Fruit fly (Drosophila melanogaster) Kc167 (cell line): ENCODE measurements around the gene CG14683.

ENCODE experiments used
- Myc ChIP-seq: fragments of >200 bp; optimal IDR thresholded peaks from 2 replicates; lab custom pipeline; 2017; ENCODE audit warnings: missing external identifiers
- Sin3A ChIP-seq: fragments of >200 bp; optimal IDR thresholded peaks from 2 replicates; lab custom pipeline; 2018; ENCODE audit warnings: missing external identifiers
- h ChIP-seq: fragments of >200 bp; optimal IDR thresholded peaks from 3 replicates; lab custom pipeline; 2018; ENCODE audit warnings: missing external identifiers
- insv ChIP-seq: fragments of >200 bp; optimal IDR thresholded peaks from 3 replicates; lab custom pipeline; 2018; ENCODE audit warnings: missing external identifiers
- psq ChIP-seq: fragments of >200 bp; optimal IDR thresholded peaks from 2 replicates; lab custom pipeline; 2017; ENCODE audit warnings: missing external identifiers
- ttk ChIP-seq: sonication (Bioruptor generic); optimal IDR thresholded peaks from 2 replicates; lab custom pipeline; 2017; ENCODE audit warnings: missing external identifiers

CG14683 gene

DNA sequence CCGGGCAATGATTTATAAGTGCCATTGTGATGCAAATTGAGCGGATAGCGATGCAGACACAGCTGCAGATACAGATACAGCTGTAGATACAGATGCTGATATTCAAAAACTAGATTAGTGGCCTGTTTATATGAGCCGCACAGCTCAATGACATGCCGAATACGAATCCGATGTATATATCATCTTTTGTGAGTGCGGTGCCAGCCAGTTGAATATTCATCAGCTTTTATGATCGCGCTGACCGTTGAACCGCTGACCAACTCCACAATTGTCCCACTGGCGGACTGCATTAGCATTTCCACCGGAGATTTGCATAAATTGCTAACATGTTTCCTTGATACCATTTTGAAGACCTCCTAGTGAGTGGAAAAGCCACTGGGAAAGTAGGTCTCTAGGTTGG, 9.1 kb upstream of the CG14683 start:
- TF ChIP-seq insv, result no peak
- TF ChIP-seq h (lab: Kevin White, UChicago), result no peak
- no peak for TF ChIP-seq ttk (lab: Kevin White, UChicago)
- TF ChIP-seq psq (lab: Kevin White, UChicago), result no peak
- TF ChIP-seq Myc (lab: Kevin White, UChicago), result no peak
- no peak for TF ChIP-seq Sin3A (lab: Kevin White, UChicago)

DNA sequence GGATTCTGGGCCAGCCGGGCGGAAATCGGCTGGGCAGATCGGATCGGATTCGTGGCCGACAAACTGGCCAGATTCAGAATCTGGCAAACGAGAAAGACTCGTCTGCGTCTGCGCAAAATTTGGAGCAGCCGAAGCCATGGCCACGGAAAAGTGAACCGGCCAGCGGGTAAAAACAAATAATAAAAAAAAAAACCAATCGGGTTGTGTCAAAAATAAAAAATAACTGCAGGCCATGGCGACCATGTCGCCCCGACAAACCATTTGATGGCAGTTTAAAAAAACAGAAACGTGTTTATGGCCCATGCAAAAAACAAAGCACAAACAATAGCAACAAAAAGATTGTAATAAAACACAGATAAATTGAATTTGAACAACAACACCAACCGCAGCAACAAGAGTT, 8.3 kb upstream of the CG14683 start:
- TF ChIP-seq Sin3A (lab: Kevin White, UChicago) (no peak), ttk (lab: Kevin White, UChicago) (no peak), h (lab: Kevin White, UChicago) (no peak), psq (lab: Kevin White, UChicago) (no peak), insv (no peak), Myc (lab: Kevin White, UChicago) (no peak)

DNA sequence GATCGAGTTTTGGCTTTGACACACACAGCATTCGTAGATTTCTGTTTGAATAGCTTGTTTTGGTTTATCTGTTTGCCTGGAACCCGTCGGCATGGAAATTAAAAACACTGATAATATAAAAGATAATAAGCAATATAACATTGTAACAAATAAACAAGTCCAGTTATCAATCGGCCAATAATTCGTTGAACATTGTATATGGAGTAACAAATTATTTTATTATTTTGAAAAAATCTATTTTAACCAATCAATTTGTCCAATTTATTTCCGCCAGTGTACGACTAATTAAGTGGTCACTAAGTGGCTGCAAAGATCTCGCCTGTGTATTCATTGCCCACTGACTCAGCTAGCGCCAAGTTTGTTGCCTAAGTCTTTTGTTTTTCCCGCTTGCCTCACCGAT, 7.6 kb upstream of the CG14683 start:
- TF ChIP-seq insv (no peak), h (lab: Kevin White, UChicago) (no peak), ttk (lab: Kevin White, UChicago) (no peak), Myc (lab: Kevin White, UChicago) (no peak), Sin3A (lab: Kevin White, UChicago) (no peak), psq (lab: Kevin White, UChicago) (no peak)

DNA sequence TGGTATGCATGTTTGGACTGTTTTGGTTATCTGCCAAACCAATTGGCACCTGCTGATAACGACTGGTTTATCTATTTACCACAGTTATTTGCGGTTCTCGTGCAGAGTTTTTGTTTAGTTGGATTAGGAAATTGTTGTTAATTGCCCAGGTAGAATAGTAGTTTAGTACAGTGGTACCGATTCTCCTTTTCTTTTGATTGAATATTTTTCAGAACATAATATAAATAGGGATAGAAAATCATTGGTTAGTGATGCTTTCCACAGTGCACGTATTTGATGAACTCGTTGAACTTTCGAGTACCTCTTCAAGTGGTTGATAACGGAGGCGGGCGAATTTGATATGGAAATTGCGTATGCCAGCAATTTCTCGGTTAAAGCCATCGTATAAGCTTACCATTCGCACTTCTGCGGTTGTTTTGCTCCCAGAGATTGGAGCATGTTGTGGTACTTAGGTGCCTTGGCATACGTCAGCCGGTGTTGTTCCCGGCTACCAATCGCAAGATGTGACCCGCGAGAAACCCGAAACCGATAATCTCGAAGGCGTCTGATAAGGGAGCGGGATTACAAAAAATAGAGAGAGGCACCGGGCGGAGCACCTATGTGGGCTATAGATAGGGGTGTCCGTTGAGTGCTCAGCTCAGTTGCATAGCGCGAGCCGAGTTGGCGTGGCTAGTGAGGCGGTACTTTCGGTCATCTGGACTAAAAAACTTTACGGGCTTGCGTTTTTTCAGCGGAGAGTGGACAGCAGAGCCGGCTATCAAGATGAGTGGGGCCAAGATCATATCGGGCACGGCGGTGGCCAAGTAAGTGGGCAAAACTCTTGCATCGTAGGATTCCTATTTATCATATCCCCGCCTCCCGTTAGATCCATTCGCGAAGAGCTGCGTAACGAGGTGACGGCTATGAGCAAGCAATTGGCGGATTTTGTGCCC, 2.8 kb downstream of the CG14683 start:
- TF ChIP-seq insv (no peak), h (lab: Kevin White, UChicago) (no peak), ttk (lab: Kevin White, UChicago) (no peak), psq (lab: Kevin White, UChicago) (no peak), Sin3A (lab: Kevin White, UChicago) (no peak), Myc (lab: Kevin White, UChicago) (no peak)

DNA sequence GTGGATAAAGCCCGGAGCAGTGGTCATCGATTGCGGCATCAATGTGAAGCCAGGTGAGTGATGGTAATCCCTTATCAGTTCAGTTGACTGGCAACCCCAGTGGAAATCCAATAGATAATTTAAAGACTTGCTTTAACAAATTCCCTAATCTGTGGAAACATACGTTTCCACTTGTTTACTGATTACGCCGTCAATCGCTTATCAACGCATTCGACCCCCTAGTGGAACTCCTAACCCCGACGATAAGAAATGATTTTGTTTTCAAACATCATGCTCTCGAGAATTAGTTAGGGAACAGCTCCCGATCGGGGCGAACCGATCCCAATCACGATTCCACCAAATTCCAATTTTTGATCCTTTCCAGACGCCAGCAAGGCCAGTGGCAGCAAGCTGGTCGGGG, 4.2 kb downstream of the CG14683 start:
- no peak for TF ChIP-seq Myc (lab: Kevin White, UChicago)
- no peak for TF ChIP-seq insv
- no peak for TF ChIP-seq psq (lab: Kevin White, UChicago)
- TF ChIP-seq h (lab: Kevin White, UChicago), result no peak
- TF ChIP-seq Sin3A (lab: Kevin White, UChicago), result no peak
- no peak for TF ChIP-seq ttk (lab: Kevin White, UChicago)

DNA sequence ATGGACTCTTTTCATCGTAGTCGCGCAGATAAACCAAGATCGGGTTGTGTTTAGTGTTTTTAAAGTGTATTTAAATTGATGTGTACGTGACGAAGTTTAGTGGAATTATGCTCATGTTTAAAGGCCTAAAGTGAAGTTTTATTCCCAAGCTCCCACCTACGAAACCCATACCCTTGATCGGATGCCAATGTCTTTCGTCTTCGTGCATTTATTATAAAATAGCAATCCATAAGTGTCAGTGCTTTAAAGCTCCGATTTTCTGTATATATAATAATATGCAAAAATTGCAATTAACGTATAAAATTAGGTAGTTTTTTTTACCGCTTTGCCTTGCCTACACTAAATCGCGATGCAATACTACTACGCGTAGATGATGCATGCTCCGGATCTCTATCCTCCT, 8.5 kb downstream of the CG14683 start, which contains the start of gene CG31391:
CG31391 (minus strand) TSS at position 101 of the 400 bp plus-strand sequence.
- TF ChIP-seq Myc (lab: Kevin White, UChicago), result no peak
- no peak for TF ChIP-seq Sin3A (lab: Kevin White, UChicago)
- no peak for TF ChIP-seq h (lab: Kevin White, UChicago)
- no peak for TF ChIP-seq ttk (lab: Kevin White, UChicago)
- TF ChIP-seq insv, result no peak
- no peak for TF ChIP-seq psq (lab: Kevin White, UChicago)

DNA sequence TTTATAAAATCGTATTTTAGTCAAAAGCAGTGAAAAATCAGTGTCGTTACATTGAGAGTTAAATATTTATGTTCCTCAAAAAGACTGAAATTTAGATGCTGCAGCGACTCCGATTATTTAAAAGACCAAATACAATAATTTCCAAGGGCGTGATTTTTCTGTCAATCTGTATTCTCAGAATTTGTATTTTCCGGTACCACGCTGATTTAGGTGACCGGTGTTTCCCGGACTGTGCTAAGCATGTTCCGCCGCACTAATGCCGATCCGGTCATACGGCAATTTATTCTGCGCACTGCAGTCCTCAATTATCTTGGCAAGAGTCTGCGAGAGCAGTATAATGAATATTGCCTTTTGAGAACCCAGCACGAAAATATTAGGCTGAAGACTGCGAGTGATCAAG, 10.3 kb downstream of the CG14683 start, which contains the start of the genes CG31467 and CG14684:
CG31467 (minus strand) TSS at position 101 of the 400 bp plus-strand sequence.
CG14684 (plus strand) TSS at position 212 of the 400 bp plus-strand sequence.
- TF ChIP-seq psq (lab: Kevin White, UChicago) (no peak), ttk (lab: Kevin White, UChicago) (no peak), Myc (lab: Kevin White, UChicago) (no peak), h (lab: Kevin White, UChicago) (no peak), insv (no peak), Sin3A (lab: Kevin White, UChicago) (no peak)

DNA sequence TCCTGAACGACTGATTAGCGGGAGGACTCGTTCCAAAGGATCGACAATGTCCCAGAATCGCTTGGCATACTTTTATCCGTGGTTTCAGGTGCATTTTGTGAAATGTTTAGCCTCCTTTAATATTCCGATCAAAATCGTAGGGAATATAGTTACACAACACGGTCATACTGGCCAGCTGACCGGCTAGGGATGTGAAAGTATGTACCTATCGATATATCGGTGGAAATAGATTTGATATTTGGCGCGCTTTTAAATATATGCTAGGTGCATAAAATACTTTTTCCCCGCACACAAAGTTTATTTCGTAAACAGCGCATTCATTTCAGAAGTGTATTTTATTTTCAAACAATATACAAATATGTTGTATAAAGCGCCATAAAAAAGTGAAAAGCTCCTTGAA, 11.7 kb downstream of the CG14683 start, which contains the start of gene CG31278:
CG31278 (minus strand) TSS at position 172 of the 400 bp plus-strand sequence.
- TF ChIP-seq insv (no peak), ttk (lab: Kevin White, UChicago) (no peak), psq (lab: Kevin White, UChicago) (no peak), Sin3A (lab: Kevin White, UChicago) (no peak), h (lab: Kevin White, UChicago) (no peak), Myc (lab: Kevin White, UChicago) (no peak)

DNA sequence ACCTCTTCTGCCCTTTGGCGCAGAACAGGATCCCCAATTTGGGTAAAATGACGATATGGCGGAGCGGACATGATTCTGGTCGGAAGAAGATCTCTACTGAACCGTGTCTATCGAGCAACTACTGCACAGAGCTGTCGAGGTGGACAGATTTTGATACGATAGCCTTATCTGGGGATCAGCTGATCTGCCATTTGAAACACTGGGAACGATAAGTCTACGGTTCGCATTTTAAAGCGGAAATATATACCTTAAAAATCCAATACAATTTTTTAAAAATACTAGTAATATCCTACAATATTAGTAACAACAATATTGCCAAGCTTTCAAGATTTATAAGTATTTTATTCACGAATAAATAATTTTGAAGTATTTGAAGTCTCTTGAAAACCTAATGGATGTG, 12.8 kb downstream of the CG14683 start, which contains the start of gene CG31373:
CG31373 (minus strand) TSS at position 101 of the 400 bp plus-strand sequence.
- TF ChIP-seq psq (lab: Kevin White, UChicago) (no peak), Sin3A (lab: Kevin White, UChicago) (no peak)

DNA sequence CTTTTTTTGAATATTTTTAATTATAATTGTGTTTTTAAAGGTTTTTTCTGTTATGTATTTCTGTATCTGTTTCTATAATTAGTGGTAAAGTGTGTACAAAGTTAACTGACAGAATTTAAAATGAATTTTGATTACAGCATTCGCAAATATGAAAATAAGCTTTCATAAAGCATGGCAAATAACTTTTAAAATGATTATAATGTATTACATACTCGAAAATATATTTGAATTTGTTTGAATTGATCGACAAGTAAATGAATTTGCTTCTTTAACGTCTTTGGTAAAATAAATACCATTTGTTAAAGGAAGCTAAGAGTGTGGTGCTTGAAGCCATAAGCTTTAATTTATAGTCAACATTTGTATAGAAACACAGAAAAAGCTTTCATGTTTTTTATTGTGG, 14.7 kb downstream of the CG14683 start, which contains the start of gene CG14689:
CG14689 (minus strand) TSS at position 101 of the 400 bp plus-strand sequence.
- TF ChIP-seq Sin3A (lab: Kevin White, UChicago) (no peak), ttk (lab: Kevin White, UChicago) (no peak), Myc (lab: Kevin White, UChicago) (no peak), insv (no peak), h (lab: Kevin White, UChicago) (no peak), psq (lab: Kevin White, UChicago) (no peak)

DNA sequence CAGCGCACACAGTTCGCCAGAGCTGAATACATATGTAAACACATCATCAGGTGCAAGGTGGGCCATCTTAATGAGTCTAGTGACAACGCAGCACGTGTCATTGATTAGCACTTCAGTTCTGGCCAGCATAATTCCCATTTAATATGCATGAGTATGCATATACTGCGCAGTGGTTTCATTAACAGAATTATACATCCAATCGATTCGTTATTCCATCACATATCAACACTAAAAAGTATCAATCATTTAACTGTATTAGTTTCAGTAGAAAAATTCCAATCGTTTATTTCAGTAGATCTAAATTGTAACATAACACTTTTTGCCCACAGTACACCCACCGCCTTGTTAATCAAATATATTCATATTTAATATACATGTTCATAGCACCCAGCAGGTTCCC, 18.1 kb downstream of the CG14683 start, which contains the start of gene CG4073:
CG4073 (plus strand) TSS at position 301 of the 400 bp plus-strand sequence.
- TF ChIP-seq h (lab: Kevin White, UChicago) (no peak), psq (lab: Kevin White, UChicago) (no peak), insv (no peak), ttk (lab: Kevin White, UChicago) (no peak), Myc (lab: Kevin White, UChicago) (no peak), Sin3A (lab: Kevin White, UChicago) (no peak)
